Fruit fly (Drosophila melanogaster) whole organism, prepupa: ENCODE data around the gene Mdh2.

Source experiments
- CG10631 ChIP-seq: fragments of 200-800 bp; sonication (Bioruptor generic); optimal IDR thresholded peaks from 2 replicates; lab custom pipeline; 2016; ENCODE audit warnings: missing biosample characterization, missing genetic modification characterization
- CG10669 ChIP-seq: fragments of 200-800 bp; sonication (Bioruptor generic); optimal IDR thresholded peaks from 3 replicates; lab custom pipeline; 2018; ENCODE audit warnings: missing biosample characterization, mild to moderate bottlenecking, missing genetic modification characterization, moderate library complexity
- CG11294 ChIP-seq: fragments of 200-800 bp; sonication (Bioruptor generic); IDR thresholded peaks from 2 replicates; pipeline ENCODE4 v1.3.6; 2022; ENCODE audit warnings: missing biosample characterization, missing genetic modification characterization
- CG11762 ChIP-seq: fragments of 200-800 bp; sonication (Bioruptor generic); optimal IDR thresholded peaks from 3 replicates; lab custom pipeline; 2016; ENCODE audit warnings: missing biosample characterization, missing genetic modification characterization; ENCODE audit not compliant: insufficient read depth
- CG15336 ChIP-seq: fragments of 200-800 bp; sonication (Bioruptor generic); IDR thresholded peaks from 2 replicates; pipeline ENCODE4 v1.3.6; 2022; ENCODE audit warnings: missing biosample characterization, missing genetic modification characterization
- CG1621 ChIP-seq: fragments of 200-800 bp; sonication (Bioruptor generic); optimal IDR thresholded peaks from 3 replicates; lab custom pipeline; 2018; ENCODE audit warnings: missing biosample characterization, mild to moderate bottlenecking, missing genetic modification characterization
- CG16779 ChIP-seq: fragments of 200-800 bp; sonication (Bioruptor generic); optimal IDR thresholded peaks from 3 replicates; lab custom pipeline; 2017; ENCODE audit warnings: missing biosample characterization, mild to moderate bottlenecking, missing genetic modification characterization
- CG31627 ChIP-seq: fragments of 200-800 bp; sonication (Bioruptor generic); optimal IDR thresholded peaks from 3 replicates; lab custom pipeline; 2016; ENCODE audit warnings: missing biosample characterization, missing genetic modification characterization
- CG32006 ChIP-seq: fragments of 200-800 bp; sonication (Bioruptor generic); optimal IDR thresholded peaks from 3 replicates; lab custom pipeline; 2017; ENCODE audit warnings: missing biosample characterization, mild to moderate bottlenecking, missing genetic modification characterization
- CG34406 ChIP-seq: fragments of 200-800 bp; sonication (Bioruptor generic); optimal IDR thresholded peaks from 3 replicates; lab custom pipeline; 2016; ENCODE audit warnings: missing biosample characterization, missing genetic modification characterization
- CG3919 ChIP-seq: fragments of 200-800 bp; sonication (Bioruptor generic); optimal IDR thresholded peaks from 3 replicates; lab custom pipeline; 2016; ENCODE audit warnings: missing biosample characterization, missing genetic modification characterization
- CG6163 ChIP-seq: fragments of 200-800 bp; sonication (Bioruptor generic); IDR thresholded peaks from 3 replicates; pipeline ENCODE4 v1.3.6; 2022; ENCODE audit warnings: missing biosample characterization, missing genetic modification characterization
- CG6276 ChIP-seq: fragments of 200-800 bp; sonication (Bioruptor generic); optimal IDR thresholded peaks from 2 replicates; lab custom pipeline; 2017; ENCODE audit warnings: missing biosample characterization, mild to moderate bottlenecking, missing genetic modification characterization
- CG6792 ChIP-seq: fragments of 200-800 bp; sonication (Bioruptor generic); optimal IDR thresholded peaks from 3 replicates; lab custom pipeline; 2016; ENCODE audit warnings: missing biosample characterization, missing genetic modification characterization
- CG6808 ChIP-seq: fragments of 200-800 bp; sonication (Bioruptor generic); optimal IDR thresholded peaks from 3 replicates; lab custom pipeline; 2017; ENCODE audit warnings: missing biosample characterization, missing genetic modification characterization, mild to moderate bottlenecking, moderate library complexity, missing genetic modification reagents
- CG6854 ChIP-seq: fragments of 200-800 bp; sonication (Bioruptor generic); optimal IDR thresholded peaks from 2 replicates; lab custom pipeline; 2017; ENCODE audit warnings: missing biosample characterization, mild to moderate bottlenecking, missing genetic modification characterization
- CG7368 ChIP-seq: fragments of 200-800 bp; sonication (Bioruptor generic); optimal IDR thresholded peaks from 3 replicates; lab custom pipeline; 2016; ENCODE audit warnings: missing biosample characterization, missing genetic modification characterization
- CG8119 ChIP-seq: fragments of 200-800 bp; sonication (Bioruptor generic); IDR thresholded peaks from 3 replicates; pipeline ENCODE4 v1.3.6; 2022; ENCODE audit warnings: missing biosample characterization, missing genetic modification characterization
- CG8319 ChIP-seq: fragments of 200-800 bp; sonication (Bioruptor generic); optimal IDR thresholded peaks from 3 replicates; lab custom pipeline; 2016; ENCODE audit warnings: missing biosample characterization, missing genetic modification characterization
- CG8632 ChIP-seq: fragments of 200-800 bp; sonication (Bioruptor generic); optimal IDR thresholded peaks from 3 replicates; lab custom pipeline; 2016; ENCODE audit warnings: missing biosample characterization, missing genetic modification characterization
- CG9139 ChIP-seq: fragments of 200-800 bp; sonication (Bioruptor generic); optimal IDR thresholded peaks from 3 replicates; lab custom pipeline; 2017; ENCODE audit warnings: missing biosample characterization, mild to moderate bottlenecking, missing genetic modification characterization
- Eip75B ChIP-seq: fragments of 200-800 bp; sonication (Bioruptor generic); optimal IDR thresholded peaks from 3 replicates; lab custom pipeline; 2016; ENCODE audit warnings: missing biosample characterization, missing genetic modification characterization
- Eip93F ChIP-seq: fragments of 200-800 bp; sonication (Bioruptor generic); optimal IDR thresholded peaks from 2 replicates; lab custom pipeline; 2016; ENCODE audit warnings: missing biosample characterization, mild to moderate bottlenecking, missing genetic modification characterization
- Ets96B ChIP-seq: fragments of 200-800 bp; optimal IDR thresholded peaks from 2 replicates; lab custom pipeline; 2019; ENCODE audit warnings: missing biosample characterization, mild to moderate bottlenecking, missing genetic modification characterization, moderate library complexity
- Gug ChIP-seq: fragments of 200-800 bp; sonication (Bioruptor generic); IDR thresholded peaks from 2 replicates; pipeline ENCODE4 v1.3.6; 2022; ENCODE audit warnings: missing biosample characterization, missing genetic modification characterization
- Hr38 ChIP-seq: sonication (Bioruptor generic); optimal IDR thresholded peaks from 2 replicates; lab custom pipeline; 2016; ENCODE audit warnings: missing biosample characterization, missing genetic modification characterization
- Hr39 ChIP-seq: fragments of 200-800 bp; sonication (Bioruptor generic); optimal IDR thresholded peaks from 2 replicates; lab custom pipeline; 2016; ENCODE audit warnings: missing biosample characterization, missing genetic modification characterization
- Hr4 ChIP-seq: fragments of 200-800 bp; sonication (Bioruptor generic); optimal IDR thresholded peaks from 3 replicates; lab custom pipeline; 2016; ENCODE audit warnings: missing biosample characterization, missing genetic modification characterization
- Lpt ChIP-seq: fragments of 200-800 bp; sonication (Bioruptor generic); optimal IDR thresholded peaks from 3 replicates; lab custom pipeline; 2016; ENCODE audit warnings: missing biosample characterization, missing genetic modification characterization
- Met ChIP-seq: fragments of 200-800 bp; sonication (Bioruptor generic); optimal IDR thresholded peaks from 3 replicates; lab custom pipeline; 2016; ENCODE audit warnings: missing biosample characterization, missing genetic modification characterization
- OdsH ChIP-seq: fragments of 200-800 bp; sonication (Bioruptor generic); optimal IDR thresholded peaks from 3 replicates; lab custom pipeline; 2016; ENCODE audit warnings: missing biosample characterization, missing genetic modification characterization
- Smox ChIP-seq: fragments of 200-800 bp; sonication (Bioruptor generic); optimal IDR thresholded peaks from 3 replicates; lab custom pipeline; 2016; ENCODE audit warnings: missing biosample characterization, missing genetic modification characterization
- Sox102F ChIP-seq: fragments of 200-800 bp; sonication (Bioruptor generic); optimal IDR thresholded peaks from 2 replicates; lab custom pipeline; 2016; ENCODE audit warnings: missing biosample characterization, mild to moderate bottlenecking, missing genetic modification characterization
- Sox14 ChIP-seq: fragments of 200-800 bp; sonication (Bioruptor generic); optimal IDR thresholded peaks from 3 replicates; lab custom pipeline; 2016; ENCODE audit warnings: missing biosample characterization, missing genetic modification characterization
- Sox15 ChIP-seq: fragments of 200-800 bp; sonication (Bioruptor generic); optimal IDR thresholded peaks from 3 replicates; lab custom pipeline; 2016; ENCODE audit warnings: missing biosample characterization, missing genetic modification characterization
- acj6 ChIP-seq: fragments of 200-800 bp; sonication (Bioruptor generic); optimal IDR thresholded peaks from 3 replicates; lab custom pipeline; 2016; ENCODE audit warnings: missing biosample characterization, missing genetic modification characterization
- dac ChIP-seq: fragments of 200-800 bp; sonication (Bioruptor generic); optimal IDR thresholded peaks from 2 replicates; lab custom pipeline; 2017; ENCODE audit warnings: missing biosample characterization, mild to moderate bottlenecking, missing genetic modification characterization
- dsx ChIP-seq: fragments of 200-800 bp; optimal IDR thresholded peaks from 3 replicates; lab custom pipeline; 2019; ENCODE audit warnings: missing biosample characterization, mild to moderate bottlenecking, missing genetic modification characterization, moderate library complexity; ENCODE audit not compliant: poor library complexity, severe bottlenecking
- eg ChIP-seq: fragments of 200-800 bp; sonication (Bioruptor generic); IDR thresholded peaks from 3 replicates; pipeline ENCODE4 v1.3.6; 2022; ENCODE audit warnings: missing biosample characterization, missing genetic modification characterization
- esn ChIP-seq: fragments of 200-800 bp; sonication (Bioruptor generic); optimal IDR thresholded peaks from 2 replicates; lab custom pipeline; 2016; ENCODE audit warnings: missing biosample characterization, mild to moderate bottlenecking, missing genetic modification characterization, moderate library complexity
- fd59A ChIP-seq: fragments of 200-800 bp; sonication (Bioruptor generic); optimal IDR thresholded peaks from 2 replicates; lab custom pipeline; 2017; ENCODE audit warnings: missing biosample characterization, mild to moderate bottlenecking, missing genetic modification characterization, missing genetic modification reagents
- fd85E ChIP-seq: fragments of 200-800 bp; sonication (Bioruptor generic); optimal IDR thresholded peaks from 3 replicates; lab custom pipeline; 2016; ENCODE audit warnings: missing biosample characterization, missing genetic modification characterization
- fkh ChIP-seq: fragments of 200-800 bp; sonication (Bioruptor generic); optimal IDR thresholded peaks from 3 replicates; lab custom pipeline; 2017; ENCODE audit warnings: missing biosample characterization, mild to moderate bottlenecking, missing genetic modification characterization, moderate library complexity
- lz ChIP-seq: fragments of 200-800 bp; sonication (Bioruptor generic); optimal IDR thresholded peaks from 3 replicates; lab custom pipeline; 2016; ENCODE audit warnings: missing biosample characterization, missing genetic modification characterization
- net ChIP-seq: fragments of 200-800 bp; sonication (Bioruptor generic); optimal IDR thresholded peaks from 3 replicates; lab custom pipeline; 2016; ENCODE audit warnings: missing biosample characterization, missing genetic modification characterization
- pdm3 ChIP-seq: fragments of 200-800 bp; sonication (Bioruptor generic); optimal IDR thresholded peaks from 3 replicates; lab custom pipeline; 2016; ENCODE audit warnings: missing biosample characterization, missing genetic modification characterization
- spab ChIP-seq: fragments of 200-800 bp; sonication (Bioruptor generic); optimal IDR thresholded peaks from 2 replicates; lab custom pipeline; 2017; ENCODE audit warnings: missing biosample characterization, mild to moderate bottlenecking, missing genetic modification characterization, missing genetic modification reagents
- ss ChIP-seq, 2 experiments: fragments of 200-800 bp; sonication (Bioruptor generic); optimal IDR thresholded peaks; 2 replicates in 1 of 2; 3 replicates in 1 of 2; lab custom pipeline; 2017 to 2018; ENCODE audit warnings: mild to moderate bottlenecking in 2 of 2, missing biosample characterization in 2 of 2, missing genetic modification characterization in 2 of 2, moderate library complexity in 1 of 2
- svp ChIP-seq: fragments of 200-800 bp; sonication (Bioruptor generic); peaks from one replicate; lab custom pipeline; 2016; ENCODE audit warnings: missing biosample characterization, missing genetic modification characterization
- vri ChIP-seq: fragments of 200-800 bp; sonication (Bioruptor generic); optimal IDR thresholded peaks from 3 replicates; lab custom pipeline; 2016; ENCODE audit warnings: missing biosample characterization, mild to moderate bottlenecking, missing genetic modification characterization

Mdh2 gene

DNA sequence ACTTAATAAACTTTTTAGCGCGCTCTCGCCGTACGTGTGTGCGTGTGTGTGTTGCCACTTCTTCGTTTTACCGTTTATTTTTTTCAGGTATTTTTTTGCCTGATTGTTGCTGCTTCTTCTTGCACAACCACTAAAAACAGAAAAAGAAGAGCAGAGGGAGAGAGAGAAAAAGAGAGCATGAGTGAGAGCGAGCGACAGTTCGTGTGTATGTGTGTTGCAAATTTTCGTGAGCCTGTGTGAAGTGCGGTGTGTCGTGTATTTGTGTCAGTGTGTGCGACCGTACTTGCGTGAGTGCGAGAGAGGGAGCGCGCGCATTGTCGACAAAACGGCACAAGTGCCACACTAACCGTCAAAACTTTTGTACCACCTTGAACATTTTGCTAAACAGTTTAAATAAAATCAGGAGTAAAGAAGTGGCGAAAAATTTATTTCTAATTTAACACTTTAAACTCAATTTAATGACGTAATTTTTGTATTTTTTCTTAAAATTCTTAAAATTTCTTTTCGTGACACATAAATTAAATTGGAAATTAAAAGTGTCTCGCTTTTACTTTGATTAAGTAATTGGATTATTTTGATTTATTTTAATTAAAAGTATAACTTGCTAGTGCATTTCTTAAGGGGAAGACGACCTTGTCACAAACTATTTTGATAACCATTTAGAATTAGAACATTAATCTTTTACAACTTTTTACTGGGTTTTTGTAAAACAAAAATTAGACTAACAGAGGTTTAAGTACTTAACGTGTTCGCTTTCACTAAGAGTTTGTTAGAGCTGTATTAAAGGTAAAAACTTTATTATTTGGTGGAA, 29.0 kb upstream of the Mdh2 start:
- TF ChIP-seq fd85E (GFP tag; lab: Kevin White, UChicago) (peak; percentile 33), spab (GFP tag; lab: Kevin White, UChicago) (peak; percentile 79), Hr4 (GFP tag; lab: Kevin White, UChicago) (peak; percentile 44), CG6792 (GFP tag; lab: Kevin White, UChicago) (peak; percentile 25), CG10669 (GFP tag; lab: Kevin White, UChicago) (peak; percentile 65), ss (GFP tag; optimal IDR thresholded peaks at IDR 0.05; lab: Kevin White, UChicago) (peak; percentile 95 to 96), CG15336 (no peak), CG6163 (GFP tag; lab: Robert Waterston, UW) (no peak), Sox14 (GFP tag; lab: Kevin White, UChicago) (peak; percentile 59), CG3919 (GFP tag; lab: Kevin White, UChicago) (peak; percentile 21), Hr39 (GFP tag; lab: Kevin White, UChicago) (peak; percentile 45), lz (GFP tag; lab: Kevin White, UChicago) (peak; percentile 54), CG32006 (GFP tag; lab: Kevin White, UChicago) (peak; percentile 67), CG8632 (GFP tag; lab: Kevin White, UChicago) (peak; percentile 59), Sox15 (peak; percentile 49), CG7368 (GFP tag; lab: Kevin White, UChicago) (peak; percentile 10), vri (GFP tag; lab: Kevin White, UChicago) (peak; percentile 77), esn (GFP tag; lab: Kevin White, UChicago) (peak; percentile 74), svp (GFP tag; lab: Kevin White, UChicago) (peak; percentile 82), CG10631 (peak; percentile 68), OdsH (GFP tag; lab: Kevin White, UChicago) (peak; percentile 58), Hr38 (GFP tag; lab: Kevin White, UChicago) (no peak), CG8319 (no peak), eg (GFP tag; lab: Robert Waterston, UW) (no peak), Ets96B (tag; lab: Kevin White, UChicago) (peak; percentile 84), CG31627 (peak; percentile 58), Eip93F (GFP tag; lab: Kevin White, UChicago) (peak; percentile 77), CG34406 (GFP tag; lab: Kevin White, UChicago) (peak; percentile 23), CG8119 (no peak), CG11762 (GFP tag; lab: Kevin White, UChicago) (no peak), Lpt (peak; percentile 79), Met (GFP tag; lab: Kevin White, UChicago) (peak; percentile 62), dac (GFP tag; lab: Kevin White, UChicago) (peak; percentile 55), fkh (GFP tag; lab: Kevin White, UChicago) (peak; percentile 17), Eip75B (peak; percentile 42), CG6808 (peak; percentile 86), CG16779 (tag; lab: Kevin White, UChicago) (peak; percentile 92), Gug (no peak), dsx (GFP tag; lab: Kevin White, UChicago) (peak; percentile 86), CG6276 (peak; percentile 96), fd59A (GFP tag; lab: Kevin White, UChicago) (peak; percentile 34), Smox (GFP tag; lab: Kevin White, UChicago) (peak; percentile 63), CG6854 (GFP tag; lab: Kevin White, UChicago) (peak; percentile 86), CG1621 (tag; lab: Kevin White, UChicago) (peak; percentile 91), pdm3 (GFP tag; lab: Kevin White, UChicago) (peak; percentile 65), CG9139 (GFP tag; lab: Kevin White, UChicago) (peak; percentile 92), net (GFP tag; lab: Kevin White, UChicago) (peak; percentile 81), acj6 (GFP tag; lab: Kevin White, UChicago) (peak; percentile 53), Sox102F (GFP tag; lab: Kevin White, UChicago) (peak; percentile 50), CG11294 (no peak)
